Worm (Caenorhabditis elegans): ENCODE measurements around the gene Y105C5B.8.

DNA sequence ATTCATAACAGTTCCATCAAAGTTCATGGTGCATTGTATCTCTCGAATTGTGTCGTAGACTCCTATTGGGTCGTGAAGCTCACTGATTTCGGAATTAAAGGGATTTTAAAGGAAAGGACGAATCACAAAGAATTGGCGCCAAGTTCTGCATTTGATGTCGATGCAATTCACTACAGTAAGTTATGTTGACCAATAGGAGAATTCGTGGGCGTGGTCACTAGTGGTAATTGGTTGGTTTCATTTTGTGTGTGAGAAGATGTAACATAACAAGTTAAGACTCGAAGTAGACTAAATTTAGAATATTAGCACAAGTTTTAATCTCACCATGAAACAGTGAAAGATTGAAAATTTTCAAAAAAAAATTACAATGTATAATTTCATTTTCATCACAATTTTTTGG is 48.4 kb downstream of the Y105C5B.8 start:
- TF ChIP-seq lin-15B (tag; optimal IDR thresholded peaks at IDR 0.05), result no peak
- TF ChIP-seq R02D3.7 (tag; optimal IDR thresholded peaks at IDR 0.05), result no peak
- TF ChIP-seq skn-1 (tag; optimal IDR thresholded peaks at IDR 0.05), result no peak
- no peak for TF ChIP-seq egl-27 (tag; optimal IDR thresholded peaks at IDR 0.05)
- TF ChIP-seq aly-2 (tag; optimal IDR thresholded peaks at IDR 0.05), result no peak
- TF ChIP-seq nhr-77 (tag; optimal IDR thresholded peaks at IDR 0.05), result no peak

Measured in whole organism, L3 larva.